Worm (Caenorhabditis elegans) whole organism, young adult: ENCODE data around the gene hipr-1.

ENCODE experiments used
- B0336.3 ChIP-seq: fragments of 200-800 bp; sonication (Bioruptor generic); IDR thresholded peaks from 2 replicates; pipeline ENCODE4 v1.3.6; 2022; ENCODE audit warnings: missing genetic modification characterization, missing compliant biosample characterization
- F10E7.11 ChIP-seq: sonication (generic microtip); optimal IDR thresholded peaks from 2 replicates; lab custom pipeline; 2017; ENCODE audit warnings: mild to moderate bottlenecking, missing genetic modification characterization, moderate library complexity, missing compliant biosample characterization
- F22D6.2 ChIP-seq: sonication (generic microtip); optimal IDR thresholded peaks from 2 replicates; lab custom pipeline; 2016; ENCODE audit warnings: mild to moderate bottlenecking, missing genetic modification characterization, missing compliant biosample characterization
- F23B12.7 ChIP-seq: sonication (generic microtip); optimal IDR thresholded peaks from 2 replicates; lab custom pipeline; 2017; ENCODE audit warnings: missing genetic modification characterization, mild to moderate bottlenecking, missing compliant biosample characterization, antibody characterized with exemption, moderate library complexity; ENCODE audit not compliant: insufficient read depth
- K11D2.4 ChIP-seq: fragments of 200-800 bp; sonication (Bioruptor generic); IDR thresholded peaks from 2 replicates; pipeline ENCODE4 v1.3.6; 2022; ENCODE audit warnings: missing genetic modification reagents, missing genetic modification characterization, missing compliant biosample characterization
- T07F8.4 ChIP-seq: sonication (generic microtip); optimal IDR thresholded peaks from 2 replicates; lab custom pipeline; 2016; ENCODE audit warnings: mild to moderate bottlenecking, missing genetic modification characterization, moderate library complexity, missing compliant biosample characterization
- Y53G8AR.9 ChIP-seq: fragments of 200-800 bp; sonication (Bioruptor generic); conservative IDR thresholded peaks from 2 replicates; pipeline ENCODE4 v1.3.6; 2022; ENCODE audit warnings: missing genetic modification reagents, missing genetic modification characterization, missing compliant biosample characterization
- Y67H2A.10 ChIP-seq: fragments of 200-800 bp; sonication (Bioruptor generic); conservative IDR thresholded peaks from 2 replicates; pipeline ENCODE4 v1.3.6; 2022; ENCODE audit warnings: missing genetic modification reagents, missing genetic modification characterization, missing compliant biosample characterization
- Y79H2A.3 ChIP-seq: fragments of 200-800 bp; sonication (Bioruptor generic); conservative IDR thresholded peaks from 2 replicates; pipeline ENCODE4 v1.3.6; 2022; ENCODE audit warnings: missing genetic modification reagents, missing genetic modification characterization, missing compliant biosample characterization
- ZK185.1 ChIP-seq: sonication (generic microtip); optimal IDR thresholded peaks from 2 replicates; lab custom pipeline; 2016; ENCODE audit warnings: mild to moderate bottlenecking, missing genetic modification characterization, missing compliant biosample characterization; ENCODE audit not compliant: poor library complexity, severe bottlenecking
- ama-1 ChIP-seq, 3 experiments: fragments of 150-350 bp in 1 of 3; sonication (generic microtip) in 2 of 3; optimal IDR thresholded peaks; 2 replicates each; lab custom pipeline; 2014 to 2018; ENCODE audit warnings: missing biosample characterization in 2 of 3, missing genetic modification characterization in 2 of 3, missing genetic modification reagents in 2 of 3
- athp-1 ChIP-seq: sonication (generic microtip); optimal IDR thresholded peaks from 2 replicates; lab custom pipeline; 2017; ENCODE audit warnings: mild to moderate bottlenecking, missing genetic modification characterization, missing compliant biosample characterization
- bed-1 ChIP-seq: fragments of 200-800 bp; sonication (Bioruptor generic); IDR thresholded peaks from 2 replicates; pipeline ENCODE4 v1.3.6; 2022; ENCODE audit warnings: missing genetic modification reagents, missing genetic modification characterization, missing compliant biosample characterization
- ceh-27 ChIP-seq: fragments of 200-800 bp; sonication (Bioruptor generic); optimal IDR thresholded peaks from 2 replicates; lab custom pipeline; 2018; ENCODE audit warnings: mild to moderate bottlenecking, missing genetic modification characterization, moderate library complexity, missing compliant biosample characterization
- ceh-40 ChIP-seq: fragments of 200-800 bp; sonication (Bioruptor generic); IDR thresholded peaks from 2 replicates; pipeline ENCODE4 v1.3.6; 2022; ENCODE audit warnings: missing genetic modification characterization, missing compliant biosample characterization
- ceh-79 ChIP-seq: sonication (generic microtip); optimal IDR thresholded peaks from 2 replicates; lab custom pipeline; 2017; ENCODE audit warnings: mild to moderate bottlenecking, missing genetic modification characterization, missing compliant biosample characterization
- dpff-1 ChIP-seq: sonication (generic microtip); optimal IDR thresholded peaks from 2 replicates; lab custom pipeline; 2017; ENCODE audit warnings: mild to moderate bottlenecking, missing genetic modification characterization, missing compliant biosample characterization
- dpl-1 ChIP-seq: fragments of 150-350 bp; optimal IDR thresholded peaks from 2 replicates; lab custom pipeline; 2014; ENCODE audit warnings: missing biosample characterization, missing genetic modification reagents, missing genetic modification characterization
- egrh-3 ChIP-seq: fragments of 200-800 bp; sonication (Bioruptor generic); IDR thresholded peaks from 2 replicates; pipeline ENCODE4 v1.3.6; 2022; ENCODE audit warnings: missing genetic modification reagents, missing genetic modification characterization, missing compliant biosample characterization
- fkh-3 ChIP-seq: sonication (generic microtip); optimal IDR thresholded peaks from 2 replicates; lab custom pipeline; 2016; ENCODE audit warnings: mild to moderate bottlenecking, missing genetic modification characterization, missing compliant biosample characterization
- gei-17 ChIP-seq: fragments of 200-800 bp; sonication (Bioruptor generic); optimal IDR thresholded peaks from 2 replicates; lab custom pipeline; 2018; ENCODE audit warnings: mild to moderate bottlenecking, missing genetic modification characterization, missing compliant biosample characterization
- him-1 ChIP-seq: sonication (generic microtip); optimal IDR thresholded peaks from 2 replicates; lab custom pipeline; 2016; ENCODE audit warnings: missing genotype, missing genetic modification reagents, missing genetic modification characterization, missing compliant biosample characterization
- hlh-26 ChIP-seq: fragments of 200-800 bp; sonication (Bioruptor generic); conservative IDR thresholded peaks from 2 replicates; pipeline ENCODE4 v1.3.6; 2022; ENCODE audit warnings: missing genetic modification reagents, missing genetic modification characterization, missing compliant biosample characterization
- hmg-20 ChIP-seq: fragments of 200-800 bp; sonication (Bioruptor generic); IDR thresholded peaks from 2 replicates; pipeline ENCODE4 v1.3.6; 2022; ENCODE audit warnings: missing genetic modification reagents, missing genetic modification characterization, missing compliant biosample characterization
- let-526 ChIP-seq: fragments of 200-800 bp; sonication (Bioruptor generic); IDR thresholded peaks from 2 replicates; pipeline ENCODE4 v1.3.6; 2022; ENCODE audit warnings: missing genetic modification reagents, missing genetic modification characterization, missing compliant biosample characterization
- let-607 ChIP-seq, 2 experiments: fragments of 200-800 bp in 1 of 2; sonication (Bioruptor generic) in 1 of 2; sonication (generic microtip) in 1 of 2; optimal IDR thresholded peaks; 2 replicates each; lab custom pipeline; 2016 to 2018; ENCODE audit warnings: mild to moderate bottlenecking in 2 of 2, missing compliant biosample characterization in 2 of 2, missing genetic modification characterization in 2 of 2, moderate library complexity in 2 of 2, missing genotype in 1 of 2
- lin-35 ChIP-seq, 3 experiments: fragments of 150-350 bp in 2 of 3; sonication (generic microtip) in 1 of 3; optimal IDR thresholded peaks; 2 replicates each; lab custom pipeline; 2014 to 2018; ENCODE audit warnings: missing biosample characterization in 3 of 3, missing genetic modification characterization in 3 of 3, missing genetic modification reagents in 3 of 3
- lin-54 ChIP-seq: fragments of 200-800 bp; sonication (Bioruptor generic); optimal IDR thresholded peaks from 2 replicates; lab custom pipeline; 2018; ENCODE audit warnings: mild to moderate bottlenecking, missing genetic modification characterization, missing compliant biosample characterization
- lir-1 ChIP-seq: fragments of 200-800 bp; sonication (Bioruptor generic); conservative IDR thresholded peaks from 2 replicates; pipeline ENCODE4 v1.3.6; 2022; ENCODE audit warnings: missing genetic modification reagents, missing genetic modification characterization, missing compliant biosample characterization
- lsy-27 ChIP-seq: sonication (generic microtip); optimal IDR thresholded peaks from 2 replicates; lab custom pipeline; 2017; ENCODE audit warnings: missing genetic modification characterization, mild to moderate bottlenecking, missing compliant biosample characterization, antibody characterized with exemption, missing genotype, borderline replicate concordance; ENCODE audit not compliant: insufficient read depth
- madf-10 ChIP-seq: sonication (generic microtip); optimal IDR thresholded peaks from 2 replicates; lab custom pipeline; 2016; ENCODE audit warnings: mild to moderate bottlenecking, missing genetic modification characterization, missing compliant biosample characterization
- madf-8 ChIP-seq: fragments of 200-800 bp; sonication (Bioruptor generic); conservative IDR thresholded peaks from 2 replicates; pipeline ENCODE4 v1.3.6; 2022; ENCODE audit warnings: missing genetic modification reagents, missing genetic modification characterization, missing compliant biosample characterization
- nfya-1 ChIP-seq: sonication (generic microtip); optimal IDR thresholded peaks from 2 replicates; lab custom pipeline; 2017; ENCODE audit warnings: antibody characterized with exemption, missing compliant biosample characterization, missing genetic modification characterization, borderline replicate concordance; ENCODE audit not compliant: insufficient read depth
- nfya-2 ChIP-seq: fragments of 200-800 bp; sonication (Bioruptor generic); IDR thresholded peaks from 2 replicates; pipeline ENCODE4 v1.3.6; 2022; ENCODE audit warnings: missing genetic modification reagents, missing genetic modification characterization, missing compliant biosample characterization
- nfyb-1 ChIP-seq: fragments of 200-800 bp; sonication (Bioruptor generic); IDR thresholded peaks from 2 replicates; pipeline ENCODE4 v1.3.6; 2022; ENCODE audit warnings: missing genetic modification reagents, missing genetic modification characterization, missing compliant biosample characterization
- nhr-27 ChIP-seq: fragments of 200-800 bp; sonication (Bioruptor generic); optimal IDR thresholded peaks from 2 replicates; lab custom pipeline; 2018; ENCODE audit warnings: mild to moderate bottlenecking, missing genetic modification characterization, moderate library complexity, missing compliant biosample characterization
- nhr-80 ChIP-seq: sonication (generic microtip); optimal IDR thresholded peaks from 2 replicates; lab custom pipeline; 2016; ENCODE audit warnings: missing genetic modification characterization, missing compliant biosample characterization
- pbrm-1 ChIP-seq: fragments of 200-800 bp; sonication (Bioruptor generic); IDR thresholded peaks from 2 replicates; pipeline ENCODE4 v1.3.6; 2022; ENCODE audit warnings: missing genetic modification reagents, missing genetic modification characterization, missing compliant biosample characterization
- rpc-1 ChIP-seq, 2 experiments: fragments of 150-350 bp in 1 of 2; sonication (generic microtip) in 1 of 2; optimal IDR thresholded peaks; 2 replicates each; lab custom pipeline; 2014 to 2018; ENCODE audit warnings: missing biosample characterization in 1 of 2, missing genetic modification characterization in 1 of 2, missing genetic modification reagents in 1 of 2, missing genotype in 1 of 2
- sea-2 ChIP-seq: fragments of 200-800 bp; sonication (Bioruptor generic); IDR thresholded peaks from 2 replicates; pipeline ENCODE4 v1.3.6; 2022; ENCODE audit warnings: missing genetic modification characterization, missing compliant biosample characterization
- snpc-1.1 ChIP-seq: sonication (generic microtip); optimal IDR thresholded peaks from 2 replicates; lab custom pipeline; 2017; ENCODE audit warnings: missing genetic modification characterization, mild to moderate bottlenecking, missing compliant biosample characterization, antibody characterized with exemption, moderate library complexity, missing genotype, missing genetic modification reagents; ENCODE audit not compliant: insufficient read depth
- sptf-2 ChIP-seq: fragments of 200-800 bp; sonication (Bioruptor generic); optimal IDR thresholded peaks from 2 replicates; lab custom pipeline; 2018; ENCODE audit warnings: mild to moderate bottlenecking, missing genetic modification characterization, missing compliant biosample characterization
- tbx-9 ChIP-seq: sonication (generic microtip); optimal IDR thresholded peaks from 2 replicates; lab custom pipeline; 2016; ENCODE audit warnings: borderline replicate concordance, missing genetic modification characterization, inconsistent platforms, missing compliant biosample characterization
- zim-3 ChIP-seq: sonication (generic microtip); optimal IDR thresholded peaks from 2 replicates; lab custom pipeline; 2017; ENCODE audit warnings: mild to moderate bottlenecking, missing genetic modification characterization, moderate library complexity, missing compliant biosample characterization
- ztf-26 ChIP-seq: sonication (generic microtip); optimal IDR thresholded peaks from 2 replicates; lab custom pipeline; 2017; ENCODE audit warnings: missing genetic modification characterization, missing compliant biosample characterization
- ztf-6 ChIP-seq: fragments of 200-800 bp; sonication (Bioruptor generic); IDR thresholded peaks from 2 replicates; pipeline ENCODE4 v1.3.6; 2022; ENCODE audit warnings: missing genetic modification reagents, missing genetic modification characterization, missing compliant biosample characterization

Gene hipr-1

ce11 chrIII:8685590-8686240, 34.3 kb upstream of the hipr-1 start (continued):
- TF ChIP-seq hmg-20 (GFP tag; lab: Robert Waterston, UW) (no peak), madf-8 (no peak), ceh-40 (GFP tag; lab: Robert Waterston, UW) (peak; percentile 81), hlh-26 (GFP tag; lab: Robert Waterston, UW) (no peak), B0336.3 (GFP tag; lab: Robert Waterston, UW) (peak; percentile 77), lsy-27 (tag; lab: Kevin White, UChicago) (no peak), ceh-79 (tag; lab: Kevin White, UChicago) (peak; percentile 9), Y53G8AR.9 (GFP tag; lab: Robert Waterston, UW) (peak; percentile 66; the same call in 1 of the 2 replicates), sea-2 (GFP tag; lab: Robert Waterston, UW) (no peak), F10E7.11 (tag; lab: Kevin White, UChicago) (peak; percentile 83), dpl-1 (no peak), ztf-26 (peak; percentile 55), F22D6.2 (tag; lab: Kevin White, UChicago) (no peak), lin-54 (GFP tag; lab: Kevin White, UChicago) (peak; percentile 11), pbrm-1 (GFP tag; lab: Robert Waterston, UW) (peak; percentile 60; the same call in 1 of the 2 replicates), egrh-3 (GFP tag; lab: Robert Waterston, UW) (no peak), athp-1 (tag; lab: Kevin White, UChicago) (peak; percentile 34), ama-1 (optimal IDR thresholded peaks at IDR 0.05; lab: Kevin White, UChicago) (no peak), ama-1 (GFP tag; optimal IDR thresholded peaks at IDR 0.05; lab: Kevin White, UChicago) (no peak), gei-17 (GFP tag; lab: Kevin White, UChicago) (no peak), Y79H2A.3 (GFP tag; lab: Robert Waterston, UW) (no peak), nfyb-1 (GFP tag; lab: Robert Waterston, UW) (peak; percentile 80), him-1 (tag; lab: Kevin White, UChicago) (no peak), bed-1 (GFP tag; lab: Robert Waterston, UW) (no peak), nhr-80 (tag; lab: Kevin White, UChicago) (no peak), lin-35 (GFP tag; optimal IDR thresholded peaks at IDR 0.05; lab: Kevin White, UChicago) (no peak), ztf-6 (no peak), tbx-9 (tag; lab: Kevin White, UChicago) (no peak), nfya-2 (no peak), zim-3 (no peak), fkh-3 (tag; lab: Kevin White, UChicago) (peak; percentile 40), Y67H2A.10 (no peak), sptf-2 (GFP tag; lab: Kevin White, UChicago) (no peak), nhr-27 (tag; lab: Kevin White, UChicago) (peak; percentile 56), let-526 (GFP tag; lab: Robert Waterston, UW) (0 out of 2 replicates have a peak, but pooled peaks have one; percentile 24), K11D2.4 (GFP tag; lab: Robert Waterston, UW) (peak; percentile 40; the same call in 1 of the 2 replicates), F23B12.7 (tag; lab: Kevin White, UChicago) (no peak), rpc-1 (optimal IDR thresholded peaks at IDR 0.05; lab: Kevin White, UChicago) (no peak), rpc-1 (tag; optimal IDR thresholded peaks at IDR 0.05; lab: Kevin White, UChicago) (no peak), lir-1 (no peak), ceh-27 (GFP tag; lab: Kevin White, UChicago) (no peak), T07F8.4 (tag; lab: Kevin White, UChicago) (no peak), snpc-1.1 (tag; lab: Kevin White, UChicago) (no peak), nfya-1 (tag; lab: Kevin White, UChicago) (no peak), let-607 (tag; optimal IDR thresholded peaks at IDR 0.05; lab: Kevin White, UChicago) (peak in 1 of 2 experiments; percentile 3), ZK185.1 (tag; lab: Kevin White, UChicago) (peak; percentile 28), madf-10 (no peak), dpff-1 (tag; lab: Kevin White, UChicago) (peak; percentile 64)
